Fruit fly (Drosophila melanogaster) whole organism, embryonic: ENCODE results near the gene CG11131.
A peak's percentile ranks its signal among the peaks of the same experiment; 100 is the strongest.

ENCODE experiments used
- CG12659 ChIP-seq: fragments of 200-800 bp; sonication (Bioruptor generic); optimal IDR thresholded peaks from 3 replicates; lab custom pipeline; 2017; ENCODE audit warnings: mild to moderate bottlenecking, missing biosample characterization, missing genetic modification reagents, missing genetic modification characterization
- CG12744 ChIP-seq: fragments of 200-800 bp; sonication (Bioruptor generic); optimal IDR thresholded peaks from 2 replicates; lab custom pipeline; 2016; ENCODE audit warnings: missing biosample characterization, missing genetic modification characterization
- CG12769 ChIP-seq: fragments of 200-800 bp; sonication (Bioruptor generic); optimal IDR thresholded peaks from 2 replicates; lab custom pipeline; 2019; ENCODE audit warnings: missing biosample characterization, mild to moderate bottlenecking, missing genetic modification characterization, moderate library complexity
- CG13287 ChIP-seq: fragments of 200-800 bp; sonication (Bioruptor generic); IDR thresholded peaks from 2 replicates; pipeline ENCODE4 v1.3.6; 2022; ENCODE audit warnings: missing biosample characterization, missing genetic modification characterization; ENCODE audit not compliant: partially characterized antibody
- CG14667 ChIP-seq: fragments of 200-800 bp; sonication (Bioruptor generic); IDR thresholded peaks from 2 replicates; pipeline ENCODE4 v1.3.6; 2022; ENCODE audit warnings: missing biosample characterization, missing genetic modification characterization
- CG14860 ChIP-seq: fragments of 200-800 bp; sonication (Bioruptor generic); IDR thresholded peaks from 3 replicates; pipeline ENCODE4 v1.3.6; 2022; ENCODE audit warnings: missing biosample characterization, missing genetic modification characterization; ENCODE audit not compliant: partially characterized antibody
- CG15011 ChIP-seq: fragments of 200-800 bp; sonication (Bioruptor generic); optimal IDR thresholded peaks from 3 replicates; lab custom pipeline; 2018; ENCODE audit warnings: missing biosample characterization, mild to moderate bottlenecking, missing genetic modification characterization
- CG1647 ChIP-seq: fragments of 200-800 bp; sonication (Bioruptor generic); optimal IDR thresholded peaks from 3 replicates; lab custom pipeline; 2016; ENCODE audit warnings: missing biosample characterization, missing genetic modification characterization
- CG16815 ChIP-seq: fragments of 200-800 bp; sonication (Bioruptor generic); optimal IDR thresholded peaks from 3 replicates; lab custom pipeline; 2017; ENCODE audit warnings: missing biosample characterization, mild to moderate bottlenecking, missing genetic modification characterization
- CG17359 ChIP-seq: fragments of 200-800 bp; sonication (Bioruptor generic); optimal IDR thresholded peaks from 3 replicates; lab custom pipeline; 2018; ENCODE audit warnings: missing biosample characterization, mild to moderate bottlenecking, missing genetic modification characterization, moderate library complexity
- CG17385 ChIP-seq: fragments of 200-800 bp; sonication (Bioruptor generic); optimal IDR thresholded peaks from 3 replicates; lab custom pipeline; 2018; ENCODE audit warnings: missing biosample characterization, mild to moderate bottlenecking, missing genetic modification characterization
- CG17912 ChIP-seq: fragments of 200-800 bp; sonication (Bioruptor generic); optimal IDR thresholded peaks from 2 replicates; lab custom pipeline; 2018; ENCODE audit warnings: missing biosample characterization, mild to moderate bottlenecking, missing genetic modification characterization
- CG2202 ChIP-seq: fragments of 200-800 bp; sonication (Bioruptor generic); optimal IDR thresholded peaks from 2 replicates; lab custom pipeline; 2018; ENCODE audit warnings: missing biosample characterization, mild to moderate bottlenecking, missing genetic modification characterization
- CG3163 ChIP-seq: fragments of 200-800 bp; sonication (Bioruptor generic); optimal IDR thresholded peaks from 3 replicates; lab custom pipeline; 2016; ENCODE audit warnings: missing biosample characterization, missing genetic modification characterization
- CG3995 ChIP-seq: fragments of 200-800 bp; sonication (Bioruptor generic); optimal IDR thresholded peaks from 3 replicates; lab custom pipeline; 2016; ENCODE audit warnings: missing biosample characterization, missing genetic modification characterization
- CG6791 ChIP-seq: fragments of 200-800 bp; sonication (Bioruptor generic); IDR thresholded peaks from 3 replicates; pipeline ENCODE4 v1.3.6; 2022; ENCODE audit warnings: missing biosample characterization, missing genetic modification characterization; ENCODE audit not compliant: partially characterized antibody
- CG7839 ChIP-seq: fragments of 200-800 bp; sonication (Bioruptor generic); optimal IDR thresholded peaks from 3 replicates; lab custom pipeline; 2018; ENCODE audit warnings: missing biosample characterization, mild to moderate bottlenecking, missing genetic modification characterization, moderate library complexity
- CG8765 ChIP-seq: fragments of 200-800 bp; sonication (Bioruptor generic); IDR thresholded peaks from 2 replicates; pipeline ENCODE4 v1.3.6; 2022; ENCODE audit warnings: missing biosample characterization, missing genetic modification characterization
- CG9215 ChIP-seq: fragments of 200-800 bp; sonication (Bioruptor generic); IDR thresholded peaks from 2 replicates; pipeline ENCODE4 v1.3.6; 2022; ENCODE audit warnings: missing biosample characterization, missing genetic modification characterization
- CG9609 ChIP-seq: fragments of 200-800 bp; sonication (Bioruptor generic); optimal IDR thresholded peaks from 3 replicates; lab custom pipeline; 2016; ENCODE audit warnings: missing biosample characterization, missing genetic modification characterization
- CG9817 ChIP-seq: fragments of 200-800 bp; sonication (Bioruptor generic); optimal IDR thresholded peaks from 2 replicates; lab custom pipeline; 2018; ENCODE audit warnings: missing biosample characterization, mild to moderate bottlenecking, missing genetic modification characterization, moderate library complexity
- Chrac-16 ChIP-seq: fragments of 200-800 bp; sonication (Bioruptor generic); optimal IDR thresholded peaks from 3 replicates; lab custom pipeline; 2016; ENCODE audit warnings: missing biosample characterization, missing genetic modification characterization
- CkIIα-i1 ChIP-seq: fragments of 200-800 bp; sonication (Bioruptor generic); IDR thresholded peaks from 2 replicates; pipeline ENCODE4 v1.3.6; 2022; ENCODE audit warnings: missing biosample characterization, missing genetic modification characterization
- CrebB ChIP-seq: fragments of 200-800 bp; sonication (Bioruptor generic); optimal IDR thresholded peaks from 3 replicates; lab custom pipeline; 2018; ENCODE audit warnings: missing biosample characterization, mild to moderate bottlenecking, missing genetic modification characterization
- Dll ChIP-seq: fragments of 200-800 bp; sonication (Bioruptor generic); IDR thresholded peaks from 4 replicates; pipeline ENCODE4 v1.3.6; 2022; ENCODE audit warnings: missing biosample characterization, missing genetic modification characterization; ENCODE audit not compliant: partially characterized antibody
- E2f1 ChIP-seq: fragments of 200-800 bp; sonication (Bioruptor generic); IDR thresholded peaks from 2 replicates; pipeline ENCODE4 v1.3.6; 2022; ENCODE audit warnings: missing biosample characterization, missing genetic modification characterization
- ERR ChIP-seq: fragments of 200-800 bp; sonication (Bioruptor generic); optimal IDR thresholded peaks from 2 replicates; lab custom pipeline; 2016; ENCODE audit warnings: missing biosample characterization, missing genetic modification characterization
- HLH54F ChIP-seq: fragments of 200-800 bp; sonication (Bioruptor generic); optimal IDR thresholded peaks from 3 replicates; lab custom pipeline; 2016; ENCODE audit warnings: missing biosample characterization, missing genetic modification characterization
- Hey ChIP-seq: fragments of 200-800 bp; sonication (Bioruptor generic); optimal IDR thresholded peaks from 3 replicates; lab custom pipeline; 2018; ENCODE audit warnings: missing biosample characterization, mild to moderate bottlenecking, missing genetic modification characterization
- Spps ChIP-seq: fragments of 200-800 bp; sonication (Bioruptor generic); optimal IDR thresholded peaks from 2 replicates; lab custom pipeline; 2018; ENCODE audit warnings: missing biosample characterization, mild to moderate bottlenecking, missing genetic modification characterization
- Ssrp ChIP-seq: fragments of 200-800 bp; sonication (Bioruptor generic); optimal IDR thresholded peaks from 2 replicates; lab custom pipeline; 2018; ENCODE audit warnings: missing biosample characterization, mild to moderate bottlenecking, missing genetic modification characterization, moderate library complexity
- Trl ChIP-seq, 3 experiments: fragments of >200 bp in 2 of 3; fragments of 200-800 bp in 1 of 3; sonication (Bioruptor generic) in 1 of 3; optimal IDR thresholded peaks; 2 replicates in 1 of 3; 3 replicates in 2 of 3; lab custom pipeline; 2016 to 2017; ENCODE audit warnings: missing biosample characterization in 1 of 3, missing genetic modification characterization in 1 of 3
- Usf ChIP-seq: fragments of 200-800 bp; sonication (Bioruptor generic); optimal IDR thresholded peaks from 2 replicates; lab custom pipeline; 2017; ENCODE audit warnings: missing genotype, missing biosample characterization, missing genetic modification characterization
- Xbp1 ChIP-seq: fragments of 200-800 bp; sonication (Bioruptor generic); optimal IDR thresholded peaks from 3 replicates; lab custom pipeline; 2016; ENCODE audit warnings: missing biosample characterization, mild to moderate bottlenecking, missing genetic modification characterization
- ase ChIP-seq: fragments of 200-800 bp; sonication (Bioruptor generic); IDR thresholded peaks from 3 replicates; pipeline ENCODE4 v1.3.6; 2022; ENCODE audit warnings: missing biosample characterization, missing genetic modification characterization
- cato ChIP-seq: fragments of 200-800 bp; sonication (Bioruptor generic); optimal IDR thresholded peaks from 2 replicates; lab custom pipeline; 2016; ENCODE audit warnings: missing biosample characterization, missing genetic modification characterization, borderline replicate concordance
- ci ChIP-seq: fragments of 200-800 bp; sonication (Bioruptor generic); IDR thresholded peaks from 3 replicates; pipeline ENCODE4 v1.3.6; 2022; ENCODE audit warnings: missing biosample characterization, missing genetic modification characterization
- dpn ChIP-seq, 2 experiments: fragments of 200-800 bp; sonication (Bioruptor generic); optimal IDR thresholded peaks; 3 replicates each; lab custom pipeline; 2016; ENCODE audit warnings: missing biosample characterization in 2 of 2, missing genetic modification characterization in 2 of 2
- klu ChIP-seq: fragments of 200-800 bp; sonication (Bioruptor generic); IDR thresholded peaks from 2 replicates; pipeline ENCODE4 v1.3.6; 2022; ENCODE audit warnings: missing biosample characterization, missing genetic modification characterization
- lab ChIP-seq: fragments of 200-800 bp; sonication (Bioruptor generic); optimal IDR thresholded peaks from 3 replicates; lab custom pipeline; 2017; ENCODE audit warnings: missing biosample characterization, missing genetic modification characterization, mild to moderate bottlenecking, moderate library complexity, missing genetic modification reagents
- maf-S ChIP-seq: fragments of 200-800 bp; sonication (Bioruptor generic); optimal IDR thresholded peaks from 2 replicates; lab custom pipeline; 2016; ENCODE audit warnings: missing biosample characterization, missing genetic modification characterization
- org-1 ChIP-seq: fragments of 200-800 bp; sonication (Bioruptor generic); optimal IDR thresholded peaks from 2 replicates; lab custom pipeline; 2017; ENCODE audit warnings: missing biosample characterization, missing genetic modification characterization
- pho ChIP-seq: fragments of 200-800 bp; sonication (Bioruptor generic); optimal IDR thresholded peaks from 2 replicates; lab custom pipeline; 2016; ENCODE audit warnings: missing biosample characterization, missing genetic modification characterization
- schlank ChIP-seq: fragments of 200-800 bp; sonication (Bioruptor generic); optimal IDR thresholded peaks from 2 replicates; lab custom pipeline; 2018; ENCODE audit warnings: missing biosample characterization, mild to moderate bottlenecking, missing genetic modification characterization
- sna ChIP-seq: fragments of 200-800 bp; sonication (Bioruptor generic); IDR thresholded peaks from 2 replicates; pipeline ENCODE4 v1.3.6; 2022; ENCODE audit warnings: missing biosample characterization, missing genetic modification characterization; ENCODE audit not compliant: partially characterized antibody
- sqz ChIP-seq: fragments of 200-800 bp; sonication (Bioruptor generic); optimal IDR thresholded peaks from 3 replicates; lab custom pipeline; 2018; ENCODE audit warnings: missing biosample characterization, mild to moderate bottlenecking, missing genetic modification characterization
- sug ChIP-seq: fragments of 200-800 bp; optimal IDR thresholded peaks from 2 replicates; lab custom pipeline; 2019; ENCODE audit warnings: missing biosample characterization, mild to moderate bottlenecking, missing genetic modification characterization, moderate library complexity
- tna ChIP-seq: fragments of 200-800 bp; sonication (Bioruptor generic); IDR thresholded peaks from 2 replicates; pipeline ENCODE4 v1.3.6; 2022; ENCODE audit warnings: missing biosample characterization, missing genetic modification characterization; ENCODE audit not compliant: partially characterized antibody
- unc-4 ChIP-seq: fragments of 200-800 bp; sonication (Bioruptor generic); IDR thresholded peaks from 2 replicates; pipeline ENCODE4 v1.3.6; 2022; ENCODE audit warnings: missing biosample characterization, missing genetic modification characterization; ENCODE audit not compliant: partially characterized antibody

CG11131 gene

DNA sequence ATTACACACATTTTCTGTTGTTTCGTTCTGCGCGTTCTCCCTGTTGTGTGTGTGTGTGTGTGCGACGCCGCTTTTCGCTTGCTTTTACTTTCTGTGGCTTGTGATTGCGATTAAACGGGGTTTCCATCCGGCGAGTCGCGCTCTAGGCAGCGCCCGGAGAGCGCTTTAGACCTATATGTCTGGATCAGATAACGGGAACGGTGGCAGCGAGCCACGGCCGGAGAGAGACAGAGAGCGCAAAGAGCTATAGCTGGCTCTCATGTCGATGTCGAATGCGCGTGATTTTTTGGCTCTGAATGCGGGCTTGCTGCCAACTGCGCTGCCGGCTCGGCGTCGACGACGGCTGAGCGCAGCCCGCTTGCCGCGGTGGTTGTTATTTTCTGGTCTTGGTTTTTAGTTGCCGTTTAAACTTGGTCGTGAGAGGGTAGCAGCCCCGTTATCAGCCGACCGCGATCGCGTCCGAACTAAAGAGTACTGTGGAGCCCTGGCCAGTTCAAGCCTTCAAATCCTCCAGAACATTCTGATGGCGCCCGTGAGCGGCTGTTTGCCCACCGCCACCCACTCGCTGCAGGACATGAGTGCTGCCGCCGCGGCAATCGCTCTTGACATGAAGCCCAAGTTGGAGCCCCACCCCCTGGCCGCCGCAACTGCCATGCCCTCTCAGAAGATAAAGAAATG is 46.9 kb downstream of the CG11131 start, which contains the start of gene Mes2 (continued):
- peak; percentile 38; the same call in 1 of the 3 replicates for TF ChIP-seq ci (GFP tag; lab: Robert Waterston, UW)
- no peak for TF ChIP-seq CG15011 (GFP tag; lab: Kevin White, UChicago)
- TF ChIP-seq CG9817 (tag; lab: Kevin White, UChicago): no peak
- no peak for TF ChIP-seq CG17359 (tag; lab: Kevin White, UChicago)
- no peak for TF ChIP-seq sna (GFP tag; lab: Robert Waterston, UW)
- no peak for TF ChIP-seq Spps (tag; lab: Kevin White, UChicago)
- TF ChIP-seq CG13287 (GFP tag; lab: Robert Waterston, UW): no peak
- TF ChIP-seq CG12769 (tag; lab: Kevin White, UChicago): peak; percentile 81
- no peak for TF ChIP-seq unc-4
- no peak for TF ChIP-seq CG16815 (GFP tag; lab: Kevin White, UChicago)
- TF ChIP-seq Xbp1 (GFP tag; lab: Kevin White, UChicago): no peak
- 0 out of 3 replicates have a peak, but pooled peaks have one; percentile 29 for TF ChIP-seq ase (GFP tag; lab: Robert Waterston, UW)
- no peak for TF ChIP-seq CG9215 (GFP tag; lab: Robert Waterston, UW)
- no peak for TF ChIP-seq schlank (tag; lab: Kevin White, UChicago)
- no peak for TF ChIP-seq CG17912 (GFP tag; lab: Kevin White, UChicago)
- TF ChIP-seq CG8765 (GFP tag; lab: Robert Waterston, UW): no peak
- peak; percentile 29; the same call in 1 of the 4 replicates for TF ChIP-seq Dll (GFP tag; lab: Robert Waterston, UW)
- 0 out of 2 replicates have a peak, but pooled peaks have one; percentile 46 for TF ChIP-seq tna (GFP tag; lab: Robert Waterston, UW)
- no peak for TF ChIP-seq CG1647
- TF ChIP-seq CG2202 (tag; lab: Kevin White, UChicago): no peak
- TF ChIP-seq sqz: no peak
- TF ChIP-seq CG3163 (GFP tag; lab: Kevin White, UChicago): no peak
- TF ChIP-seq Trl (optimal IDR thresholded peaks at IDR 0.05; lab: Kevin White, UChicago): peak; percentile 60 to 86
- no peak for TF ChIP-seq Trl (GFP tag; optimal IDR thresholded peaks at IDR 0.05; lab: Kevin White, UChicago)
- TF ChIP-seq CG3995 (GFP tag; lab: Kevin White, UChicago): no peak
- TF ChIP-seq dpn (GFP tag; optimal IDR thresholded peaks at IDR 0.05; lab: Kevin White, UChicago): no peak
- no peak for TF ChIP-seq maf-S
- TF ChIP-seq CG14667: no peak
- TF ChIP-seq Usf (GFP tag; lab: Kevin White, UChicago): no peak
- no peak for TF ChIP-seq Ssrp (tag; lab: Kevin White, UChicago)
- TF ChIP-seq HLH54F (GFP tag; lab: Kevin White, UChicago): no peak
- TF ChIP-seq CG6791 (GFP tag; lab: Robert Waterston, UW): 0 out of 3 replicates have a peak, but pooled peaks have one; percentile 21
- TF ChIP-seq E2f1 (GFP tag; lab: Robert Waterston, UW): no peak
- TF ChIP-seq klu (GFP tag; lab: Robert Waterston, UW): no peak
- TF ChIP-seq org-1 (GFP tag; lab: Kevin White, UChicago): no peak
- TF ChIP-seq CG9609 (GFP tag; lab: Kevin White, UChicago): no peak
- no peak for TF ChIP-seq CG12744 (GFP tag; lab: Kevin White, UChicago)
- no peak for TF ChIP-seq CrebB (tag; lab: Kevin White, UChicago)
- TF ChIP-seq ERR: no peak
- TF ChIP-seq sug (tag; lab: Kevin White, UChicago): peak; percentile 34
- TF ChIP-seq CG14860 (GFP tag; lab: Robert Waterston, UW): no peak
- TF ChIP-seq CG17385 (GFP tag; lab: Kevin White, UChicago): no peak
- TF ChIP-seq CG7839 (tag; lab: Kevin White, UChicago): no peak
- no peak for TF ChIP-seq lab (GFP tag; lab: Kevin White, UChicago)
- TF ChIP-seq CG12659 (GFP tag; lab: Kevin White, UChicago): no peak
- TF ChIP-seq cato: no peak
- no peak for TF ChIP-seq CkIIα-i1 (GFP tag; lab: Robert Waterston, UW)
- TF ChIP-seq Chrac-16: no peak
- TF ChIP-seq Hey (tag; lab: Kevin White, UChicago): no peak
- TF ChIP-seq pho (GFP tag; lab: Kevin White, UChicago): no peak
